Worm (Caenorhabditis elegans): ENCODE results near the gene gst-19.

gst-19 gene

DNA sequence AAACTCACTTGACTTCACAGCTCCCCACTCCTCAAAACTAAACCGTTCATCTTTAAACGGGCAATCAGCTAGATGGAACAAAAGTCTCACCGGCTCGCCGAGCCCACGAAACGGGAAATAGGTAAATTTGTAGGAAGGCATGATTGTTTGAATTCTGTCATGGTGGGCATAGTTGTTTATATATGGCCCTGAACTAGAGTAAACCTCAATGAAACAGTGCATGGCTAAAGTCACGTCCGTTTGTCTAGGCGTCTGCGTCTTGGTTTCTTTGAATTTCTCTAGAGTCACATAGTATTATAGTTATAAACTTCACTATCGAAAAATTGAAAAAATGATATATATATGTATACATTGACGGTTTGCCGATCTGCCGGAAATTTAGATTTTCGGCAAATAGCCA lies at the start of gene gst-19:
Gene gst-19, minus strand, starts transcription at position 145 of the 400 bp plus-strand sequence.
- TF ChIP-seq elt-2 (tag; optimal IDR thresholded peaks at IDR 0.05) (no peak), ceh-2 (tag; optimal IDR thresholded peaks at IDR 0.05) (no peak), pat-9 (tag; optimal IDR thresholded peaks at IDR 0.05) (no peak), tbx-7 (tag; optimal IDR thresholded peaks at IDR 0.05) (no peak), ref-2 (tag; optimal IDR thresholded peaks at IDR 0.05) (no peak), sox-4 (tag; optimal IDR thresholded peaks at IDR 0.05) (no peak), ttx-3 (tag; optimal IDR thresholded peaks at IDR 0.05) (no peak), lim-6 (tag; optimal IDR thresholded peaks at IDR 0.05) (no peak), hlh-8 (tag; optimal IDR thresholded peaks at IDR 0.05) (no peak), rnt-1 (tag; optimal IDR thresholded peaks at IDR 0.05) (no peak), che-1 (tag; optimal IDR thresholded peaks at IDR 0.05) (no peak), pros-1 (tag; optimal IDR thresholded peaks at IDR 0.05) (no peak), eyg-1 (tag; optimal IDR thresholded peaks at IDR 0.05) (no peak)

DNA sequence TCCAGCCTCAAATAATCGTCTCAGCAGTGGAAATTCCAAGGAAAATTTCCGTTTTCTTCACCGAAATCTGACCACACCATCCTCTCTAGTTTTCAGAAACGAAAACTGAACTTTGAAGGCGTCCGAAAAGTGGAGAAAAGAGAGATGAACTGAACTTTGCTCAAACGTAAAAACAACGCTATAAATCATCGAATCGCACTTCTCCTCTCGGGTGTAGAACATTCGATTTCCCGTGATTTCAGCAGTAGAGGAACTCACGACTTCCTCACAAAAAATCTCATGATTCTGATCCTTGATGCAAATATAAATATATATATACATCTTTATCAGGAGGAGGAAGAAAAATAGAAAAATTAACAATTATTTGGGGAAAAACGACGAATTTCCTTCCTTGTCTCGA lies 48.3 kb upstream of the gst-19 start:
- TF ChIP-seq elt-4 (tag; optimal IDR thresholded peaks at IDR 0.05), result no peak
- no peak for TF ChIP-seq unc-3 (GFP tag; conservative IDR thresholded peaks at IDR 0.05)
- no peak for TF ChIP-seq unc-3 (tag; optimal IDR thresholded peaks at IDR 0.05)
- no peak for TF ChIP-seq hlh-15 (tag; optimal IDR thresholded peaks at IDR 0.05)
- no peak for TF ChIP-seq zip-5 (tag; optimal IDR thresholded peaks at IDR 0.05)
- no peak for TF ChIP-seq unc-86 (tag; optimal IDR thresholded peaks at IDR 0.05)
- no peak for TF ChIP-seq nhr-232 (tag; optimal IDR thresholded peaks at IDR 0.05)
- no peak for TF ChIP-seq odd-2 (tag; optimal IDR thresholded peaks at IDR 0.05)
- no peak for TF ChIP-seq ama-1 (optimal IDR thresholded peaks at IDR 0.05)
- no peak for TF ChIP-seq elt-2 (tag; optimal IDR thresholded peaks at IDR 0.05)
- TF ChIP-seq pros-1 (tag; optimal IDR thresholded peaks at IDR 0.05), result no peak
- no peak for TF ChIP-seq gmeb-2 (tag; optimal IDR thresholded peaks at IDR 0.05)
- no peak for TF ChIP-seq ceh-24 (tag; optimal IDR thresholded peaks at IDR 0.05)
- TF ChIP-seq pha-4 (tag; optimal IDR thresholded peaks at IDR 0.05), result no peak
- TF ChIP-seq dmd-4 (tag; optimal IDR thresholded peaks at IDR 0.05; ENCODE audit: borderline replicate concordance), result no peak
- TF ChIP-seq madf-2 (tag; optimal IDR thresholded peaks at IDR 0.05), result no peak
- TF ChIP-seq ceh-19 (GFP tag; optimal IDR thresholded peaks at IDR 0.05), result no peak
- no peak for TF ChIP-seq hlh-8 (tag; optimal IDR thresholded peaks at IDR 0.05)

DNA sequence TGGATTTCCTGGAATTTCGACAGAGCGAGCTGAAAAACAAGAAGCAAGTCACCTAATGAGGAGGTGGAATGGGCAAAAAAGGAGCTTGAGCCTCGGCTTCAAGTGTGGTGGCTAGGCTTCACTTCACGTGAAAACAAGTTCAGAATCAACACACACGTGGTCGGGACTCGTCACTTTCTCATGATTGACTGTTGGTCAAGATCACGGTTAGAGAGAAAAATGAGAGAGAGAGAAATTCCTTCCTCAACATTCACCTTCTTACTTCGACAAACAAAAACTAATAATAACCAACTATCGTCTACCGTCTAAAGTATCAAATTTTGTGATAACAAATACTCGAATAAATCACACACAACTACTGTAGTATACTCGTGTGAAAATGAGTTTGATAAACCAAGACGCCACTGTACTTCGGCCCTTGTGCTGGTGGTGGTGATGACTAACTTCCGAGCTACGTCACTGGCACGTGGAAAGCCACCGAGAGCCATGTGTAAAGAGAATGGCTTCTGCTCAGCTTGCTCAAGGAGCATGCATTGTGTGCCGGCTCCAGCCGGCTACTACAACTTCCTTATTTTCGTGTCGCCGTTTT lies 46.8 kb upstream of the gst-19 start:
- TF ChIP-seq tbx-2 (tag; optimal IDR thresholded peaks at IDR 0.05) (no peak), odd-2 (tag; optimal IDR thresholded peaks at IDR 0.05) (no peak), nhr-232 (tag; optimal IDR thresholded peaks at IDR 0.05) (no peak), ttx-3 (tag; optimal IDR thresholded peaks at IDR 0.05) (no peak), lin-11 (tag; optimal IDR thresholded peaks at IDR 0.05) (no peak), pag-3 (tag; optimal IDR thresholded peaks at IDR 0.05; ENCODE audit: borderline replicate concordance) (no peak), ceh-34 (tag; optimal IDR thresholded peaks at IDR 0.05) (no peak), ets-4 (tag; optimal IDR thresholded peaks at IDR 0.05) (no peak), nfya-1 (tag; optimal IDR thresholded peaks at IDR 0.05) (no peak), ceh-48 (tag; optimal IDR thresholded peaks at IDR 0.05) (no peak)

DNA sequence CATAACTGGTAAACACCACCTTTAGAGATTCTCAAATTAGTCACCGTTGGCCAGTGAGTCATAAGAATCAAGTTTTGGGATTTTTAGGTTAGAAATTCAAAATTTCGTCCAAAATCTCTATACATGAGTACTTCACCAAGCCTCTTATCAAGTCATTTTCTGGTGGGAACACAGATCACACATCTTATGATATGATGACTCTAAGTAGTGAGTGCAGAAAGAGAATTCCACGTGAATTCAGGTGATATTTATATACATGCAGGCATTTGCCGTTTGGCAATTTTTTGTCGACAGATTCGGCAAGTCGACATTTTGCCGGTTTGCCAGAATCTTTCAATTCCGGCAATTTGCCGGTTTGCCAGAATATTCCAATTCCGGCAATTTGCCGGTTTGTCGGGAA lies 45.1 kb upstream of the gst-19 start:
- TF ChIP-seq tbx-7 (tag; optimal IDR thresholded peaks at IDR 0.05) (no peak), pha-2 (tag; optimal IDR thresholded peaks at IDR 0.05) (no peak), Y22D7AL.16 (tag; optimal IDR thresholded peaks at IDR 0.05) (no peak), tbx-2 (tag; optimal IDR thresholded peaks at IDR 0.05) (no peak), ama-1 (optimal IDR thresholded peaks at IDR 0.05) (no peak), mec-3 (tag; optimal IDR thresholded peaks at IDR 0.05; ENCODE audit: borderline replicate concordance) (no peak), hlh-15 (tag; optimal IDR thresholded peaks at IDR 0.05) (no peak), ets-4 (tag; optimal IDR thresholded peaks at IDR 0.05) (no peak)

Measured in whole organism, late embryonic.